Worm (Caenorhabditis elegans) whole organism, late embryonic: ENCODE measurements around the gene srt-28.

Experiments
- C08G9.2 ChIP-seq: sonication (generic microtip); optimal IDR thresholded peaks from 2 replicates; lab custom pipeline; 2016; ENCODE audit warnings: mild to moderate bottlenecking, missing genetic modification characterization, moderate library complexity, missing compliant biosample characterization
- F13H6.1 ChIP-seq: sonication (generic microtip); optimal IDR thresholded peaks from 2 replicates; lab custom pipeline; 2016; ENCODE audit warnings: missing genetic modification characterization, missing compliant biosample characterization
- K02D7.2 ChIP-seq: sonication (generic microtip); optimal IDR thresholded peaks from 2 replicates; lab custom pipeline; 2017; ENCODE audit warnings: mild to moderate bottlenecking, missing genetic modification characterization, missing compliant biosample characterization
- K09A11.1 ChIP-seq: sonication (generic microtip); optimal IDR thresholded peaks from 2 replicates; lab custom pipeline; 2017; ENCODE audit warnings: antibody characterized with exemption, mild to moderate bottlenecking, missing genetic modification characterization, missing compliant biosample characterization; ENCODE audit not compliant: insufficient read depth
- T23F11.4 ChIP-seq: fragments of 200-800 bp; sonication (Bioruptor generic); optimal IDR thresholded peaks from 2 replicates; lab custom pipeline; 2018; ENCODE audit warnings: mild to moderate bottlenecking, missing genetic modification characterization, missing compliant biosample characterization
- Y22D7AL.16 ChIP-seq: sonication (generic microtip); optimal IDR thresholded peaks from 2 replicates; lab custom pipeline; 2016; ENCODE audit warnings: missing genetic modification characterization, missing compliant biosample characterization
- ahr-1 ChIP-seq: sonication (generic microtip); optimal IDR thresholded peaks from 2 replicates; lab custom pipeline; 2016; ENCODE audit warnings: missing genetic modification characterization, missing compliant biosample characterization
- ceh-14 ChIP-seq: sonication (generic microtip); optimal IDR thresholded peaks from 2 replicates; lab custom pipeline; 2016; ENCODE audit warnings: missing genotype, missing genetic modification characterization, missing compliant biosample characterization
- ceh-18 ChIP-seq: sonication (generic microtip); optimal IDR thresholded peaks from 2 replicates; lab custom pipeline; 2016; ENCODE audit warnings: missing genetic modification characterization, missing compliant biosample characterization
- ceh-19 ChIP-seq: fragments of 200-800 bp; sonication (Bioruptor generic); optimal IDR thresholded peaks from 2 replicates; lab custom pipeline; 2018; ENCODE audit warnings: mild to moderate bottlenecking, missing genetic modification characterization, missing compliant biosample characterization
- ceh-2 ChIP-seq: sonication (generic microtip); optimal IDR thresholded peaks from 2 replicates; lab custom pipeline; 2016; ENCODE audit warnings: missing genotype, missing genetic modification characterization, missing compliant biosample characterization
- ceh-22 ChIP-seq: sonication (generic microtip); optimal IDR thresholded peaks from 2 replicates; lab custom pipeline; 2017; ENCODE audit warnings: missing biosample characterization, missing genetic modification characterization
- ceh-31 ChIP-seq: sonication (generic microtip); optimal IDR thresholded peaks from 2 replicates; lab custom pipeline; 2016; ENCODE audit warnings: missing genetic modification characterization, missing compliant biosample characterization
- ceh-48 ChIP-seq: sonication (generic microtip); optimal IDR thresholded peaks from 2 replicates; lab custom pipeline; 2016; ENCODE audit warnings: missing genetic modification characterization, inconsistent platforms, missing compliant biosample characterization
- dmd-4 ChIP-seq: sonication (generic microtip); optimal IDR thresholded peaks from 2 replicates; lab custom pipeline; 2016; ENCODE audit warnings: borderline replicate concordance, missing genetic modification characterization, missing compliant biosample characterization
- elt-2 ChIP-seq: sonication (generic microtip); optimal IDR thresholded peaks from 2 replicates; lab custom pipeline; 2016; ENCODE audit warnings: missing genetic modification reagents, missing genetic modification characterization, missing compliant biosample characterization
- elt-4 ChIP-seq: sonication (generic microtip); optimal IDR thresholded peaks from 2 replicates; lab custom pipeline; 2016; ENCODE audit warnings: missing genetic modification characterization, missing compliant biosample characterization
- eyg-1 ChIP-seq: sonication (generic microtip); optimal IDR thresholded peaks from 2 replicates; lab custom pipeline; 2016; ENCODE audit warnings: missing genotype, missing genetic modification characterization, missing compliant biosample characterization
- fkh-6 ChIP-seq: sonication (generic microtip); optimal IDR thresholded peaks from 2 replicates; lab custom pipeline; 2016; ENCODE audit warnings: missing genetic modification characterization, missing compliant biosample characterization
- gmeb-2 ChIP-seq: sonication (generic microtip); optimal IDR thresholded peaks from 2 replicates; lab custom pipeline; 2016; ENCODE audit warnings: missing genetic modification characterization, inconsistent platforms, missing compliant biosample characterization
- hlh-15 ChIP-seq: sonication (generic microtip); optimal IDR thresholded peaks from 2 replicates; lab custom pipeline; 2016; ENCODE audit warnings: missing genetic modification characterization, missing compliant biosample characterization
- hlh-30 ChIP-seq: sonication (generic microtip); optimal IDR thresholded peaks from 2 replicates; lab custom pipeline; 2017; ENCODE audit warnings: antibody characterized with exemption, missing genetic modification characterization, missing compliant biosample characterization; ENCODE audit not compliant: insufficient read depth
- hlh-6 ChIP-seq: sonication (generic microtip); optimal IDR thresholded peaks from 2 replicates; lab custom pipeline; 2016; ENCODE audit warnings: missing genotype, missing genetic modification characterization, missing compliant biosample characterization
- lim-6 ChIP-seq: sonication (generic microtip); optimal IDR thresholded peaks from 2 replicates; lab custom pipeline; 2016; ENCODE audit warnings: missing genetic modification characterization, missing compliant biosample characterization
- lin-11 ChIP-seq: fragments of 200-800 bp; sonication (Bioruptor generic); optimal IDR thresholded peaks from 2 replicates; lab custom pipeline; 2018; ENCODE audit warnings: mild to moderate bottlenecking, missing genetic modification characterization, missing compliant biosample characterization
- mec-3 ChIP-seq: sonication (generic microtip); optimal IDR thresholded peaks from 2 replicates; lab custom pipeline; 2016; ENCODE audit warnings: borderline replicate concordance, missing genetic modification characterization, missing compliant biosample characterization
- nfya-1 ChIP-seq: sonication (generic microtip); optimal IDR thresholded peaks from 2 replicates; lab custom pipeline; 2017; ENCODE audit warnings: missing genetic modification characterization, mild to moderate bottlenecking, missing compliant biosample characterization, antibody characterized with exemption, moderate library complexity
- pax-1 ChIP-seq: fragments of 150-350 bp; optimal IDR thresholded peaks from 2 replicates; lab custom pipeline; 2014; ENCODE audit warnings: missing biosample characterization, missing genetic modification characterization
- pha-2 ChIP-seq: sonication (generic microtip); optimal IDR thresholded peaks from 2 replicates; lab custom pipeline; 2017; ENCODE audit warnings: mild to moderate bottlenecking, missing genetic modification characterization, missing compliant biosample characterization
- pha-4 ChIP-seq: fragments of 150-350 bp; optimal IDR thresholded peaks from 2 replicates; lab custom pipeline; 2018; ENCODE audit warnings: missing biosample characterization, missing genetic modification reagents, missing genetic modification characterization
- rnt-1 ChIP-seq: sonication (generic microtip); optimal IDR thresholded peaks from 2 replicates; lab custom pipeline; 2016; ENCODE audit warnings: missing genetic modification characterization, missing compliant biosample characterization
- sox-2 ChIP-seq: fragments of 200-800 bp; sonication (Bioruptor generic); IDR thresholded peaks from 2 replicates; pipeline ENCODE4 v1.3.6; 2022; ENCODE audit warnings: missing genetic modification reagents, missing genetic modification characterization, missing compliant biosample characterization
- sox-4 ChIP-seq: sonication (generic microtip); optimal IDR thresholded peaks from 2 replicates; lab custom pipeline; 2017; ENCODE audit warnings: mild to moderate bottlenecking, missing genetic modification characterization, inconsistent platforms, missing compliant biosample characterization
- syd-9 ChIP-seq: sonication (generic microtip); optimal IDR thresholded peaks from 2 replicates; lab custom pipeline; 2016; ENCODE audit warnings: mild to moderate bottlenecking, missing genetic modification characterization, moderate library complexity, missing compliant biosample characterization
- tbx-2 ChIP-seq: sonication (generic microtip); optimal IDR thresholded peaks from 2 replicates; lab custom pipeline; 2016; ENCODE audit warnings: missing genetic modification characterization, missing compliant biosample characterization
- unc-3 ChIP-seq, 2 experiments: fragments of 200-800 bp in 1 of 2; sonication (Bioruptor generic) in 1 of 2; sonication (generic microtip) in 1 of 2; conservative IDR thresholded peaks in 1 of 2; optimal IDR thresholded peaks in 1 of 2; 2 replicates each; pipeline versions ENCODE4 v1.3.6 to Lab custom; 2016 to 2022; ENCODE audit warnings: missing compliant biosample characterization in 2 of 2, missing genetic modification characterization in 2 of 2, missing genetic modification reagents in 1 of 2
- unc-42 ChIP-seq: sonication (generic microtip); optimal IDR thresholded peaks from 2 replicates; lab custom pipeline; 2016; ENCODE audit warnings: missing genotype, missing genetic modification characterization, missing compliant biosample characterization
- unc-55 ChIP-seq: sonication (generic microtip); optimal IDR thresholded peaks from 2 replicates; lab custom pipeline; 2017; ENCODE audit warnings: missing biosample characterization, missing genetic modification reagents, missing genetic modification characterization
- unc-86 ChIP-seq: sonication (generic microtip); optimal IDR thresholded peaks from 2 replicates; lab custom pipeline; 2016; ENCODE audit warnings: missing genetic modification characterization, missing compliant biosample characterization

srt-28 gene

ce11 chrV:2718688-2719185 is 5.3 kb upstream of the srt-28 start, which contains the start of gene srt-29:
Gene srt-29, minus strand, starts transcription at chrV:2719135.
- peak; percentile 7 for TF ChIP-seq C08G9.2 (tag; lab: Kevin White, UChicago)
- TF ChIP-seq hlh-30 = no peak

- no peak for TF ChIP-seq unc-55 (GFP tag; lab: Kevin White, UChicago)
- no peak for TF ChIP-seq sox-4 (tag; lab: Kevin White, UChicago)
- TF ChIP-seq ceh-19 (GFP tag; lab: Kevin White, UChicago) = no peak
- TF ChIP-seq ceh-18 (tag; lab: Kevin White, UChicago) = no peak
- TF ChIP-seq lim-6 = no peak
- no peak for TF ChIP-seq dmd-4 (tag; lab: Kevin White, UChicago)
- TF ChIP-seq ceh-48 = no peak
- no peak for TF ChIP-seq K02D7.2
- TF ChIP-seq hlh-15 (tag; lab: Kevin White, UChicago) = no peak
- no peak for TF ChIP-seq eyg-1 (tag; lab: Kevin White, UChicago)
- no peak for TF ChIP-seq rnt-1 (tag; lab: Kevin White, UChicago)
- TF ChIP-seq F13H6.1 (tag; lab: Kevin White, UChicago) = no peak
- no peak for TF ChIP-seq gmeb-2 (tag; lab: Kevin White, UChicago)
- TF ChIP-seq elt-2 (tag; lab: Kevin White, UChicago) = no peak
- no peak for TF ChIP-seq pha-4 (tag; lab: Kevin White, UChicago)
- TF ChIP-seq pax-1 = no peak
Observed at ce11 chrV:2716933-2717332, 3.5 kb upstream of the srt-28 start.

DNA sequence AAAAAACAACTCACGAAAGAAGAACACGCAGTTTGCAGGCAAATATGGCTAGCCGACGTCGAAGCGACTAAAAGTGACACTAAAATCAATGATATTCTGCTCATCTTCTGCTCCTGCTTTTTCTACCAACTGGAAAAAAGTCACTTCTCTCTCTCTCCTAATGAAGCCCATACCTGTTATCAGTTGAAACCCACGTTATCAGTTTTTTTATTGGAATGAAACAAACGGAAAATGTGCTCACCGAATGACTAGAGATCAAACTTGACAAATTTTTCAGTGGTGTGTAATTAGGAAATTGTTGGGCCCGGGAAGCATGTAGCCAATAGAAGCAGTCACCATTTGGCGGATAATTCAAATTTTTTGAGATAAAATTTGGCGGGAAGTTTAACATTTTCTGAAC is 2.0 kb downstream of the srt-28 start, which contains the start of gene C24B9.3:
Gene C24B9.3 (minus strand): TSS at position 171 of the 400 bp plus-strand sequence.
- TF ChIP-seq ceh-31 (tag; lab: Kevin White, UChicago) (no peak), elt-2 (tag; lab: Kevin White, UChicago) (peak; percentile 29), mec-3 (tag; lab: Kevin White, UChicago) (no peak), gmeb-2 (tag; lab: Kevin White, UChicago) (no peak)

- TF ChIP-seq nfya-1 (tag; lab: Kevin White, UChicago) (peak; percentile 54), elt-4 (tag; lab: Kevin White, UChicago) (no peak)
Observed at ce11 chrV:2710192-2710591, 3.2 kb downstream of the srt-28 start.

DNA sequence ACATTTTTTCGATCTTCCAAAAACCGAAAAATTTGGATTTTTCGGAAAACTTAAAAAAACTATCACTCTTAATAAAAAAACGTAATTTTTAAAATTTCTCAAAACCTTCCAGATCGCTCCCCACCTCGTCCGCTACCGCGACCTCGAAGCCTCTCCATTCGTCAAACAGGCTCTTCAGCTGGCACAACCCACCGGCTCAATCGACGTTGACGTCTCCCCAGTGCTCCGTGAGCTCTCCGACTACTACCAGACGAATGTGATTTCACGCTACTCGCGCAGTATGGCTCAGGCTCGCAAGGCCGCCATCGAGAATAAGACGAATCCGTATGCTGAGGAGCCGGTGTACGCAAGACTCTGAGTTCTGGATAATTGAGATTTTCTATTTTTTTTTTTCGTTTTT is 7.1 kb downstream of the srt-28 start:
- TF ChIP-seq gmeb-2 (tag; lab: Kevin White, UChicago) = no peak
- no peak for TF ChIP-seq fkh-6 (tag; lab: Kevin White, UChicago)
- TF ChIP-seq hlh-30 = no peak
- no peak for TF ChIP-seq sox-2
- no peak for TF ChIP-seq mec-3 (tag; lab: Kevin White, UChicago)
- no peak for TF ChIP-seq unc-3 (GFP tag; conservative IDR thresholded peaks at IDR 0.05; lab: Robert Waterston, UW)
- TF ChIP-seq unc-3 (tag; optimal IDR thresholded peaks at IDR 0.05; lab: Kevin White, UChicago) = no peak
- no peak for TF ChIP-seq pha-4 (tag; lab: Kevin White, UChicago)
- TF ChIP-seq elt-2 (tag; lab: Kevin White, UChicago) = no peak
- no peak for TF ChIP-seq nfya-1 (tag; lab: Kevin White, UChicago)
- TF ChIP-seq unc-42 (tag; lab: Kevin White, UChicago) = no peak
- TF ChIP-seq ahr-1 (tag; lab: Kevin White, UChicago) = no peak
- TF ChIP-seq syd-9 = no peak
- no peak for TF ChIP-seq pha-2 (tag; lab: Kevin White, UChicago)
- TF ChIP-seq K02D7.2 = no peak
- no peak for TF ChIP-seq unc-86
- TF ChIP-seq ceh-31 (tag; lab: Kevin White, UChicago) = no peak
- TF ChIP-seq, all 69 proteins: peak for 0

ce11 chrV:2703299-2703698 is 10.1 kb downstream of the srt-28 start:
- TF ChIP-seq T23F11.4 (GFP tag; lab: Kevin White, UChicago) (no peak), K02D7.2 (no peak), hlh-6 (tag; lab: Kevin White, UChicago) (no peak), ceh-31 (tag; lab: Kevin White, UChicago) (no peak), elt-2 (tag; lab: Kevin White, UChicago) (no peak), ceh-48 (no peak), F13H6.1 (tag; lab: Kevin White, UChicago) (no peak), tbx-2 (tag; lab: Kevin White, UChicago) (no peak), ceh-18 (tag; lab: Kevin White, UChicago) (no peak), Y22D7AL.16 (tag; lab: Kevin White, UChicago) (no peak), hlh-30 (no peak), elt-4 (tag; lab: Kevin White, UChicago) (no peak), eyg-1 (tag; lab: Kevin White, UChicago) (no peak), ahr-1 (tag; lab: Kevin White, UChicago) (no peak), ceh-14 (tag; lab: Kevin White, UChicago) (no peak), lin-11 (tag; lab: Kevin White, UChicago) (no peak), fkh-6 (tag; lab: Kevin White, UChicago) (no peak), ceh-22 (tag; lab: Kevin White, UChicago) (no peak), ceh-2 (tag; lab: Kevin White, UChicago) (no peak), K09A11.1 (no peak)
